Fruit fly (Drosophila melanogaster): ENCODE results near the gene ICA69.

ICA69 gene

dm6 chr3L:21099908-21100307, 31.3 kb upstream of the ICA69 start (continued):
- no peak for TF ChIP-seq CG1603 (tag; optimal IDR thresholded peaks at IDR 0.05)
- TF ChIP-seq mam (GFP tag; optimal IDR thresholded peaks at IDR 0.05): no peak
- 0 out of 3 replicates have a peak, but pooled peaks have one; percentile 29 for TF ChIP-seq sr (GFP tag; IDR thresholded peaks at IDR 0.05)
- TF ChIP-seq CG4707 (GFP tag; optimal IDR thresholded peaks at IDR 0.05): no peak
- TF ChIP-seq zfh2 (GFP tag; optimal IDR thresholded peaks at IDR 0.05): no peak
- TF ChIP-seq Xrp1 (GFP tag; IDR thresholded peaks at IDR 0.05): no peak
- no peak for TF ChIP-seq CG1024 (GFP tag; IDR thresholded peaks at IDR 0.05)
- TF ChIP-seq Nf-YB (GFP tag; optimal IDR thresholded peaks at IDR 0.05): peak; percentile 6
- no peak for TF ChIP-seq cad (GFP tag; optimal IDR thresholded peaks at IDR 0.05)
- TF ChIP-seq HmgD (GFP tag; optimal IDR thresholded peaks at IDR 0.05): no peak
- TF ChIP-seq sens (GFP tag): no peak
- no peak for TF ChIP-seq fd102C (GFP tag; optimal IDR thresholded peaks at IDR 0.05)
- no peak for TF ChIP-seq CG2202 (tag; optimal IDR thresholded peaks at IDR 0.05)
- no peak for TF ChIP-seq HLH4C (GFP tag; IDR thresholded peaks at IDR 0.05; ENCODE audit: partially characterized antibody)
- TF ChIP-seq pita (GFP tag; optimal IDR thresholded peaks at IDR 0.05): no peak
- no peak for TF ChIP-seq CG15011 (GFP tag; optimal IDR thresholded peaks at IDR 0.05)
- TF ChIP-seq prd (optimal IDR thresholded peaks at IDR 0.05): no peak
- TF ChIP-seq prd (GFP tag; IDR thresholded peaks at IDR 0.05): no peak
- no peak for TF ChIP-seq CG31365 (tag; optimal IDR thresholded peaks at IDR 0.05)
- TF ChIP-seq CG14441 (GFP tag; IDR thresholded peaks at IDR 0.05): no peak
- no peak for TF ChIP-seq Ssrp (tag; optimal IDR thresholded peaks at IDR 0.05)
- no peak for TF ChIP-seq CG11504 (tag; optimal IDR thresholded peaks at IDR 0.05)
- no peak for TF ChIP-seq chif (GFP tag; optimal IDR thresholded peaks at IDR 0.05)
- no peak for TF ChIP-seq fru (optimal IDR thresholded peaks at IDR 0.05)
- no peak for TF ChIP-seq eyg (GFP tag; optimal IDR thresholded peaks at IDR 0.05)
- no peak for TF ChIP-seq mld (GFP tag; IDR thresholded peaks at IDR 0.05; ENCODE audit: partially characterized antibody)
- TF ChIP-seq CG15479 (GFP tag; optimal IDR thresholded peaks at IDR 0.05): no peak
- no peak for TF ChIP-seq Atf6 (GFP tag; IDR thresholded peaks at IDR 0.05)
- no peak for TF ChIP-seq lilli (GFP tag; optimal IDR thresholded peaks at IDR 0.05)
- no peak for TF ChIP-seq pan (optimal IDR thresholded peaks at IDR 0.05)
- TF ChIP-seq pan (GFP tag; optimal IDR thresholded peaks at IDR 0.05 in 1 of 2, IDR thresholded peaks at IDR 0.05 in 1 of 2): no peak
- no peak for TF ChIP-seq Asciz (GFP tag; optimal IDR thresholded peaks at IDR 0.05)
- no peak for TF ChIP-seq ATbp (GFP tag; optimal IDR thresholded peaks at IDR 0.05)
- TF ChIP-seq CG17186 (GFP tag; optimal IDR thresholded peaks at IDR 0.05): no peak
- peak; percentile 19 for TF ChIP-seq gro (GFP tag; optimal IDR thresholded peaks at IDR 0.05)
- TF ChIP-seq CG16779 (GFP tag; IDR thresholded peaks at IDR 0.05): no peak
- TF ChIP-seq Oli (tag; optimal IDR thresholded peaks at IDR 0.05): no peak
- peak; percentile 65 for TF ChIP-seq CG5180 (GFP tag; optimal IDR thresholded peaks at IDR 0.05)
- TF ChIP-seq tgo (GFP tag; IDR thresholded peaks at IDR 0.05): no peak
- TF ChIP-seq H15 (GFP tag; IDR thresholded peaks at IDR 0.05): no peak
- 0 out of 2 replicates have a peak, but pooled peaks have one; percentile 43 for TF ChIP-seq sna (GFP tag; IDR thresholded peaks at IDR 0.05; ENCODE audit: partially characterized antibody)
- no peak for TF ChIP-seq CG8478 (optimal IDR thresholded peaks at IDR 0.05)
- no peak for TF ChIP-seq CG15269 (tag; optimal IDR thresholded peaks at IDR 0.05)
- no peak for TF ChIP-seq PHDP (tag; optimal IDR thresholded peaks at IDR 0.05)
- TF ChIP-seq usp (GFP tag; optimal IDR thresholded peaks at IDR 0.05): no peak
- TF ChIP-seq chinmo (GFP tag; IDR thresholded peaks at IDR 0.05; ENCODE audit: partially characterized antibody): peak; percentile 86; the same call in 2 of the 4 replicates
- no peak for TF ChIP-seq Fer2 (tag; optimal IDR thresholded peaks at IDR 0.05)
- TF ChIP-seq odd (GFP tag; optimal IDR thresholded peaks at IDR 0.05): no peak
- no peak for TF ChIP-seq sima (GFP tag; optimal IDR thresholded peaks at IDR 0.05)
- TF ChIP-seq CG14050 (GFP tag; IDR thresholded peaks at IDR 0.05): no peak
- TF ChIP-seq C15 (GFP tag; IDR thresholded peaks at IDR 0.05): no peak
- no peak for TF ChIP-seq Opbp (GFP tag; IDR thresholded peaks at IDR 0.05; ENCODE audit: partially characterized antibody)
- TF ChIP-seq CG5245 (GFP tag; optimal IDR thresholded peaks at IDR 0.05): no peak

Measured in whole organism, embryonic.